Worm (Caenorhabditis elegans) whole organism, mixed stage, embryonic: Measurements from ENCODE around the gene Y66C5A.2.

ENCODE experiments used
- elt-3 ChIP-seq: fragments of 150-350 bp; optimal IDR thresholded peaks from 2 replicates; lab custom pipeline; 2014; ENCODE audit warnings: missing biosample characterization, missing genetic modification characterization
- nhr-237 ChIP-seq: fragments of 150-350 bp; optimal IDR thresholded peaks from 2 replicates; lab custom pipeline; 2014; ENCODE audit warnings: missing biosample characterization, missing genetic modification characterization
- unc-39 ChIP-seq: fragments of 150-350 bp; optimal IDR thresholded peaks from 2 replicates; lab custom pipeline; 2014; ENCODE audit warnings: missing biosample characterization, missing genetic modification characterization
- unc-62 ChIP-seq: fragments of 150-350 bp; optimal IDR thresholded peaks from 2 replicates; lab custom pipeline; 2014; ENCODE audit warnings: missing biosample characterization, missing genetic modification reagents, missing genetic modification characterization

DNA sequence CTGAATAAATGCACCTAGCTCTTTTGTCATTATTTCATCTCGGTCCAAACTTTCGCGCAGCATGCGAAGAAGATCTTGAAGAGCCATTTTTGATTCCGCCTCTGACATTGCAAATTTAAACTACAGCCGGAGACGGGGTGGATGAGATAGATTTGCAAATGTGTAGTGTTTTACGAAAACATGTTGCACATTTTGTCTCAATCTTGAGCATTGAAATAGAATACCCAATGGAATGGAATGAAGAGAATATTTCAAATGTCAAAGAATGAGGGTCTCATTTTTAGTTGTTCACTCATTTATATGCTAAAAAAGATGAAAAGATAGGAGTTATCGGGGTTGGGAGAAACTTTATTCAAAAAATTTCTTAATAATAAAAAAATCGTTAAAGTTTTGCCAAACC is 5.1 kb upstream of the Y66C5A.2 start, which contains the start of gene Y66C5A.1:
- TF ChIP-seq nhr-237 (tag; lab: Kevin White, UChicago), result no peak
- TF ChIP-seq unc-39 (tag; lab: Kevin White, UChicago), result no peak
- no peak for TF ChIP-seq unc-62 (GFP tag; lab: Kevin White, UChicago)
- TF ChIP-seq elt-3 (tag; lab: Kevin White, UChicago), result no peak
